Fruit fly (Drosophila melanogaster): ENCODE results near the gene Sirt7.
A peak's percentile ranks its signal among the peaks of the same experiment; 100 is the strongest.

The Sirt7 gene

dm6 chr3R:29063921-29064460 is 8.3 kb downstream of the Sirt7 start:
- TF ChIP-seq gl (tag; optimal IDR thresholded peaks at IDR 0.05): no peak
- peak; percentile 96 for TF ChIP-seq EcR (GFP tag; optimal IDR thresholded peaks at IDR 0.05)

DNA sequence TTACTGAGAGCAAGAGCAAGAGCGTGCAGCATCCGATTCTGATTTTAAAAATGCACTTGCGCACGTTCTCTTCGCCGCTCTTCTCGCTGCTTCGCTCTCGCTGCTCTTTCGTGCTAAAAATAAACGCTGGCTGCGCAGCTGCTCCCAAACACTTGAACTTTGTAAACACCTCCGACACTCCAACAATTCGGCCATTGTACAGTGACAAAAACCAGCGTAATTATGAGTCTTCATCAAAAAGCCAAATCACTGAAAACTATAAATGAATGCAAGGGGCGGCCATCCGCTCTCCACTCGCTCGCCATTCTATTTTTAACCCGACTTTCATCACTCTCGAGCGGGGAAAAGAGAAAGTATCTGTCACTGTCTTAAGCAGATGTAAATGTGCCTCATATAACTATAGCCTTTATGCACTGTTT is 9.0 kb downstream of the Sirt7 start:
- TF ChIP-seq CG8301 (tag; optimal IDR thresholded peaks at IDR 0.05) (peak; percentile 37), D1 (tag; optimal IDR thresholded peaks at IDR 0.05) (no peak), CG12605 (GFP tag; IDR thresholded peaks at IDR 0.05) (no peak), CG8159 (tag; optimal IDR thresholded peaks at IDR 0.05) (peak; percentile 30), CG15710 (tag; optimal IDR thresholded peaks at IDR 0.05) (peak; percentile 29), Pif1B (GFP tag; optimal IDR thresholded peaks at IDR 0.05) (peak; percentile 29), EcR (GFP tag; optimal IDR thresholded peaks at IDR 0.05) (peak; percentile 79), Snoo (tag; optimal IDR thresholded peaks at IDR 0.05) (peak; percentile 27), Pif1A (GFP tag; optimal IDR thresholded peaks at IDR 0.05) (peak; percentile 52), CG13204 (GFP tag; optimal IDR thresholded peaks at IDR 0.05) (peak; percentile 5), CG17806 (tag; optimal IDR thresholded peaks at IDR 0.05) (peak; percentile 40), CG14655 (GFP tag; optimal IDR thresholded peaks at IDR 0.05) (peak; percentile 61), CG10348 (GFP tag; IDR thresholded peaks at IDR 0.05) (no peak), CG9948 (tag; optimal IDR thresholded peaks at IDR 0.05) (peak; percentile 18)

DNA sequence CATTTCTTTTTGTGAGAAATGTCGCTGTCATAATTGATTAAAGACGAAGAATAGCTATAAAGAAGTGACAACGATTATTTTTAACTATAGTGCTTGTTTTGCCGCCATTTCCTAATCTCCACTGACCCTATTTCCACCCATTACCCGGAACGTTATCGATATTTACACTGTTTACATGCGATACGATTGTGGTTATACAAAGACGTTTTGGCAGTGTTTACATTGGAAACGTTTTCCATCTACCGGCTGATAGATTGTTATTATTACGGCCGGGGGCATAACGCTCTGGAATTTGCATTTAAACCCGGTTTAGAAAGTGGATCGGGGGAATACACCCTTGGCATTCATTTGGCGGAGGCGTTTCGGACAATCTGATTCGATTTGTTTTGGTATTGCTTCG is 10.6 kb downstream of the Sirt7 start:
- TF ChIP-seq Ets98B (GFP tag; IDR thresholded peaks at IDR 0.05) (no peak), CG13204 (GFP tag; optimal IDR thresholded peaks at IDR 0.05) (no peak), fd96Ca (GFP tag; IDR thresholded peaks at IDR 0.05) (no peak), CG8159 (tag; optimal IDR thresholded peaks at IDR 0.05) (no peak), CG12605 (GFP tag; IDR thresholded peaks at IDR 0.05) (no peak), Pif1A (GFP tag; optimal IDR thresholded peaks at IDR 0.05) (no peak), CG14655 (GFP tag; optimal IDR thresholded peaks at IDR 0.05) (no peak), CG8301 (tag; optimal IDR thresholded peaks at IDR 0.05) (no peak), D1 (tag; optimal IDR thresholded peaks at IDR 0.05) (no peak), CG32121 (GFP tag; IDR thresholded peaks at IDR 0.05) (no peak), CG17806 (tag; optimal IDR thresholded peaks at IDR 0.05) (no peak), EcR (GFP tag; optimal IDR thresholded peaks at IDR 0.05) (no peak), gl (tag; optimal IDR thresholded peaks at IDR 0.05) (no peak), CG4496 (GFP tag; IDR thresholded peaks at IDR 0.05) (no peak)

DNA sequence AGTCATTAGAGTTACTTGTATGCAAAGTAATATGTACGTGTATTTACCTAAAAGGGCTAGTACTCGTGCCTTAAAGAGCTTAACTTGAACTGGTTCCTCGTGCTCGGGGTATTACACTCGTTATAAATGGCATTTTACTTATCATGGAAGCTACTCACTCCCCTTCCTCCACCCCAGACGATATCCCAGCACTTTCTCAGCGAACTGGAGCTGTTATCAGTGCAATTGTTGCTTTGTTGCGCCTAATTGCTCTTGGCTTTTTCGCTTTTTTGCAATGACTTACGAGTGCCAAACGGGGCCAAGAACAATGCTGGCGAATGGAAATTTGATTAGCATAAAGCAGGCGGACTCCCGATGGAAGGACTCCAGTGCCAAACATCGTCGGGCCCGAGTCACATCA is 11.4 kb downstream of the Sirt7 start:
- no peak for TF ChIP-seq fd96Ca (GFP tag; IDR thresholded peaks at IDR 0.05)
- TF ChIP-seq EcR (GFP tag; optimal IDR thresholded peaks at IDR 0.05): no peak
- no peak for TF ChIP-seq Pif1B (GFP tag; optimal IDR thresholded peaks at IDR 0.05)
- no peak for TF ChIP-seq CG4496 (GFP tag; IDR thresholded peaks at IDR 0.05)
- no peak for TF ChIP-seq CG34367 (tag; optimal IDR thresholded peaks at IDR 0.05)

DNA sequence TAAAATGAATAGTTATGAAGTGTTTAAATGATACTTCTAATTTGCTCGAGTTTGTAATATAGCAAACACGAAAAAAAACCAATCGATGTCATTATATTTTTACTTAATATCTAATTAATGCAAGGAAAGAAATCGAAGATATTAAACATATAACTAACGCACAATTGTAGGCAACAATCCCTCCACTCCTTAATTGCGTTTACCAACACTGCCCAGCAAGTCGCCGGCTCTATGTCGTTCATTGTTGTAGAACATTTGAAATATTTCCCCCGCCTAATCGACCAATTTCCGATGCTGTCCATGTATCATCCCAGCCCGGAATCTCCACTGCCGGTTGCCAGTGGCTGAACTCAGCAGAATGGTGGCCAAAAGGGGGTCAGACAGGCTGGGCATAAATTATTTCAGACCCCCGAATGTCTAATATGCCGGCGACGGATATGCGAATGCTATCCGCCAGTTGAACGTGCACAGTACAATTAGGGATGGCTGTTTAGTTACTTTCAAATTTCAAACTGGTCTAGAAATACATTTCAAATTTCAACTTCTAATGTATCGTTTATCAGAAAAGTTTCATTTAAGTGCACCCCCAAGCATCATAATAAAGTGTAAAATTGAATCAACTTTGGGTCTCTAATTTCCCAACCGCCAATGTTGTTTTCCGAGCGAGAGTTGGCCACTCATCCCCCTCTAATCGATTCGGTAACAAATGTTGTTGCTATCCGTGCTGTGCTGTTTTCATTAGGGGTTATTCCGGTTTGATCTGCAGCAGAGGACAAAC is 12.9 kb downstream of the Sirt7 start:
- TF ChIP-seq Ets98B (GFP tag; IDR thresholded peaks at IDR 0.05) (peak; percentile 39; the same call in 1 of the 2 replicates), CG15710 (tag; optimal IDR thresholded peaks at IDR 0.05) (peak; percentile 19), CG17806 (tag; optimal IDR thresholded peaks at IDR 0.05) (no peak), CG9948 (tag; optimal IDR thresholded peaks at IDR 0.05) (no peak), CG14655 (GFP tag; optimal IDR thresholded peaks at IDR 0.05) (peak; percentile 9), CG4496 (GFP tag; IDR thresholded peaks at IDR 0.05) (peak; percentile 60; the same call in 2 of the 3 replicates), CG32121 (GFP tag; IDR thresholded peaks at IDR 0.05) (peak; percentile 54; the same call in 1 of the 2 replicates), CG8301 (tag; optimal IDR thresholded peaks at IDR 0.05) (peak; percentile 13), CG12605 (GFP tag; IDR thresholded peaks at IDR 0.05) (0 out of 2 replicates have a peak, but pooled peaks have one; percentile 19), Pif1B (GFP tag; optimal IDR thresholded peaks at IDR 0.05) (no peak), CG8159 (tag; optimal IDR thresholded peaks at IDR 0.05) (no peak)

DNA sequence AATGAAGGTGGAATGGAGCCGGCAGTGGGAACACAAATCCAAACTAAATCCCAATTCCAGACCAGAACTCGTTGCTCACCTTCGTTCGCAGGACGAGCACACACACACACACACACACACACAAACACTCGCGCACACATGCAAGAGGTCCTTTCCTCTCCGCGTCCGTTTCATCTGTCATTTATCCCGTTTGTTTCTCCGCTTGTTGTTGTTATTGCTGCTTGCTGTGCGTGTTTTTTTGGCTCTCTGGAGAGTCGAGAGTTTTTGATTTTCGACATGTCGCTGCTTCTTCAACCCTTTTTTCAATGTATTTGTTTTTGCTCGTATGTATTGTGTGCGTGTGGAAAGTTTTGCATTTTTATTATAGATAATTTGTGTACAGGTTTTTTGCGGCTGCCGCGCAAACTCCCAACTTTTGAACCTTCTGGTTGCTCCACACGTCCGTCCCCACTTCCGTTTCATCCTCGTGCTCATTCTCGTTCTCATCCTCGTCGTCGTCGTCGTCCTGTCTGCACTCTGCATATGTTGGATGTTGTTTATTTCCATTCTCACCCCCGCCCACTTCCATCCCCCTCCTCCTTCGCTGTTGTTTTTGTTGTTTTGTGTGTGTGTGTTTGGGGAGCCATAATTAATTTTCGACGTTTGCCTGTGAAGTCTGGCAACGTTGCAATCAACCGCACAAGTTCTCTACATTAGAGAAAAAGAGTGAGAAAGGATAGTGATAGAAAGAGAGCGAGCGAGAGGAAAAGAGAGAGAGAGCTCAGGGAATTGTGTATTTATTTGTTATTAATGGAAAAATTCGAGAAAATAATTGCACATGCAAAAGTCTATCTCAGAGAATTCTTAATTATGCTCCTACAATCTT is 13.7 kb downstream of the Sirt7 start:
- TF ChIP-seq Pif1B (GFP tag; optimal IDR thresholded peaks at IDR 0.05): no peak
- TF ChIP-seq CG10348 (GFP tag; IDR thresholded peaks at IDR 0.05): no peak
- TF ChIP-seq CG4496 (GFP tag; IDR thresholded peaks at IDR 0.05): no peak
- TF ChIP-seq CG32121 (GFP tag; IDR thresholded peaks at IDR 0.05): no peak
- no peak for TF ChIP-seq CG34367 (tag; optimal IDR thresholded peaks at IDR 0.05)
- no peak for TF ChIP-seq D1 (tag; optimal IDR thresholded peaks at IDR 0.05)
- no peak for TF ChIP-seq Pif1A (GFP tag; optimal IDR thresholded peaks at IDR 0.05)
